Fruit fly (Drosophila melanogaster) whole organism, embryonic: ENCODE results near the gene Dad1.

Experiments
- B-H2 ChIP-seq: fragments of 200-800 bp; sonication (Bioruptor generic); optimal IDR thresholded peaks from 2 replicates; lab custom pipeline; 2018; ENCODE audit warnings: missing biosample characterization, mild to moderate bottlenecking, missing genetic modification characterization
- Bgb ChIP-seq: fragments of 200-800 bp; sonication (Bioruptor generic); IDR thresholded peaks from 2 replicates; pipeline ENCODE4 v1.3.6; 2022; ENCODE audit warnings: missing biosample characterization, missing genetic modification characterization; ENCODE audit not compliant: partially characterized antibody
- CG10209 ChIP-seq: fragments of 200-800 bp; sonication (Bioruptor generic); optimal IDR thresholded peaks from 3 replicates; lab custom pipeline; 2017; ENCODE audit warnings: missing biosample characterization, mild to moderate bottlenecking, missing genetic modification characterization, missing genetic modification reagents
- CG11085 ChIP-seq: fragments of 200-800 bp; sonication (Bioruptor generic); IDR thresholded peaks from 2 replicates; pipeline ENCODE4 v1.3.6; 2022; ENCODE audit warnings: missing biosample characterization, missing genetic modification characterization
- CG11560 ChIP-seq: fragments of 200-800 bp; sonication (Bioruptor generic); IDR thresholded peaks from 3 replicates; pipeline ENCODE4 v1.3.6; 2022; ENCODE audit warnings: missing biosample characterization, missing genetic modification characterization
- CG11723 ChIP-seq: fragments of 200-800 bp; sonication (Bioruptor generic); optimal IDR thresholded peaks from 2 replicates; lab custom pipeline; 2017; ENCODE audit warnings: missing biosample characterization, mild to moderate bottlenecking, missing genetic modification characterization
- CG12391 ChIP-seq: fragments of 200-800 bp; sonication (Bioruptor generic); optimal IDR thresholded peaks from 3 replicates; lab custom pipeline; 2018; ENCODE audit warnings: missing biosample characterization, mild to moderate bottlenecking, missing genetic modification characterization, moderate library complexity
- CG13424 ChIP-seq: fragments of 200-800 bp; sonication (Bioruptor generic); optimal IDR thresholded peaks from 2 replicates; lab custom pipeline; 2019; ENCODE audit warnings: missing biosample characterization, mild to moderate bottlenecking, missing genetic modification characterization, moderate library complexity
- CG13775 ChIP-seq: fragments of 200-800 bp; sonication (Bioruptor generic); optimal IDR thresholded peaks from 3 replicates; lab custom pipeline; 2017; ENCODE audit warnings: missing biosample characterization, mild to moderate bottlenecking, missing genetic modification characterization
- CG14710 ChIP-seq: fragments of 200-800 bp; sonication (Bioruptor generic); optimal IDR thresholded peaks from 3 replicates; lab custom pipeline; 2019; ENCODE audit warnings: missing biosample characterization, mild to moderate bottlenecking, missing genetic modification characterization, moderate library complexity
- CG15601 ChIP-seq: fragments of 200-800 bp; sonication (Bioruptor generic); optimal IDR thresholded peaks from 3 replicates; lab custom pipeline; 2019; ENCODE audit warnings: missing biosample characterization, mild to moderate bottlenecking, missing genetic modification characterization, moderate library complexity
- CG15696 ChIP-seq: fragments of 200-800 bp; sonication (Bioruptor generic); optimal IDR thresholded peaks from 2 replicates; lab custom pipeline; 2019; ENCODE audit warnings: missing biosample characterization, mild to moderate bottlenecking, missing genetic modification characterization, moderate library complexity
- CG17568 ChIP-seq: fragments of 200-800 bp; sonication (Bioruptor generic); optimal IDR thresholded peaks from 2 replicates; lab custom pipeline; 2018; ENCODE audit warnings: missing biosample characterization, mild to moderate bottlenecking, missing genetic modification characterization, moderate library complexity
- CG32772 ChIP-seq: fragments of 200-800 bp; sonication (Bioruptor generic); IDR thresholded peaks from 2 replicates; pipeline ENCODE4 v1.3.6; 2022; ENCODE audit warnings: missing biosample characterization, missing genetic modification characterization
- CG3995 ChIP-seq: fragments of 200-800 bp; sonication (Bioruptor generic); optimal IDR thresholded peaks from 3 replicates; lab custom pipeline; 2016; ENCODE audit warnings: missing biosample characterization, missing genetic modification characterization
- CG4404 ChIP-seq: fragments of 200-800 bp; sonication (Bioruptor generic); IDR thresholded peaks from 2 replicates; pipeline ENCODE4 v1.3.6; 2022; ENCODE audit warnings: missing biosample characterization, missing genetic modification characterization
- CG4820 ChIP-seq: fragments of 200-800 bp; sonication (Bioruptor generic); optimal IDR thresholded peaks from 3 replicates; lab custom pipeline; 2016; ENCODE audit warnings: missing biosample characterization, missing genetic modification characterization
- CG7271 ChIP-seq: fragments of 200-800 bp; sonication (Bioruptor generic); optimal IDR thresholded peaks from 2 replicates; lab custom pipeline; 2018; ENCODE audit warnings: missing biosample characterization, mild to moderate bottlenecking, missing genetic modification characterization, moderate library complexity
- CG8089 ChIP-seq: fragments of 200-800 bp; sonication (Bioruptor generic); optimal IDR thresholded peaks from 3 replicates; lab custom pipeline; 2016; ENCODE audit warnings: missing biosample characterization, missing genetic modification characterization
- CG8924 ChIP-seq: fragments of 200-800 bp; optimal IDR thresholded peaks from 3 replicates; lab custom pipeline; 2019; ENCODE audit warnings: missing biosample characterization, mild to moderate bottlenecking, missing genetic modification characterization, moderate library complexity
- CoRest ChIP-seq: fragments of 200-800 bp; sonication (Bioruptor generic); optimal IDR thresholded peaks from 3 replicates; lab custom pipeline; 2018; ENCODE audit warnings: missing biosample characterization, mild to moderate bottlenecking, missing genetic modification characterization, moderate library complexity
- Dfd ChIP-seq, 2 experiments: fragments of >200 bp; optimal IDR thresholded peaks; 2 replicates each; lab custom pipeline; 2017; ENCODE audit warnings: missing biosample characterization in 2 of 2, missing genetic modification characterization in 2 of 2
- Dll ChIP-seq: fragments of 200-800 bp; sonication (Bioruptor generic); IDR thresholded peaks from 4 replicates; pipeline ENCODE4 v1.3.6; 2022; ENCODE audit warnings: missing biosample characterization, missing genetic modification characterization; ENCODE audit not compliant: partially characterized antibody
- Drgx ChIP-seq: fragments of 200-800 bp; sonication (Bioruptor generic); IDR thresholded peaks from 2 replicates; pipeline ENCODE4 v1.3.6; 2022; ENCODE audit warnings: missing biosample characterization, missing genetic modification characterization
- Hr51 ChIP-seq, 2 experiments: fragments of 200-800 bp; sonication (Bioruptor generic); optimal IDR thresholded peaks; 2 replicates in 1 of 2; 3 replicates in 1 of 2; lab custom pipeline; 2016 to 2018; ENCODE audit warnings: missing biosample characterization in 2 of 2, missing genetic modification characterization in 2 of 2, mild to moderate bottlenecking in 1 of 2, moderate library complexity in 1 of 2
- Kr ChIP-seq: fragments of 200-800 bp; sonication (Bioruptor generic); optimal IDR thresholded peaks from 2 replicates; lab custom pipeline; 2017; ENCODE audit warnings: missing biosample characterization, mild to moderate bottlenecking, missing genetic modification characterization
- Max ChIP-seq: fragments of 200-800 bp; sonication (Bioruptor generic); optimal IDR thresholded peaks from 2 replicates; lab custom pipeline; 2016; ENCODE audit warnings: missing biosample characterization, mild to moderate bottlenecking, missing genetic modification characterization
- Nf-YB ChIP-seq: fragments of 200-800 bp; sonication (Bioruptor generic); optimal IDR thresholded peaks from 3 replicates; lab custom pipeline; 2019; ENCODE audit warnings: missing biosample characterization, mild to moderate bottlenecking, missing genetic modification characterization, moderate library complexity
- Scr ChIP-seq: fragments of 200-800 bp; sonication (Bioruptor generic); IDR thresholded peaks from 2 replicates; pipeline ENCODE4 v1.3.6; 2022; ENCODE audit warnings: missing biosample characterization, missing genetic modification characterization; ENCODE audit not compliant: partially characterized antibody
- Sox100B ChIP-seq: fragments of 200-800 bp; sonication (Bioruptor generic); optimal IDR thresholded peaks from 3 replicates; lab custom pipeline; 2018; ENCODE audit warnings: missing biosample characterization, mild to moderate bottlenecking, missing genetic modification characterization
- Taf1 ChIP-seq: fragments of 200-800 bp; sonication (Bioruptor generic); IDR thresholded peaks from 2 replicates; pipeline ENCODE4 v1.3.6; 2022; ENCODE audit warnings: missing biosample characterization, missing genetic modification characterization
- YL-1 ChIP-seq: fragments of 200-800 bp; sonication (Bioruptor generic); optimal IDR thresholded peaks from 3 replicates; lab custom pipeline; 2017; ENCODE audit warnings: missing biosample characterization, mild to moderate bottlenecking, missing genetic modification characterization
- aop ChIP-seq: fragments of 200-800 bp; sonication (Bioruptor generic); IDR thresholded peaks from 2 replicates; pipeline ENCODE4 v1.3.6; 2022; ENCODE audit warnings: missing biosample characterization, missing genetic modification characterization
- ap ChIP-seq: fragments of 200-800 bp; sonication (Bioruptor generic); IDR thresholded peaks from 2 replicates; pipeline ENCODE4 v1.3.6; 2022; ENCODE audit warnings: missing biosample characterization, missing genetic modification characterization
- ara ChIP-seq: fragments of 200-800 bp; sonication (Bioruptor generic); IDR thresholded peaks from 2 replicates; pipeline ENCODE4 v1.3.6; 2022; ENCODE audit warnings: missing biosample characterization, missing genetic modification characterization
- btn ChIP-seq: fragments of 200-800 bp; sonication (Bioruptor generic); optimal IDR thresholded peaks from 2 replicates; lab custom pipeline; 2016; ENCODE audit warnings: missing biosample characterization, missing genetic modification characterization
- crc ChIP-seq: fragments of 200-800 bp; sonication (Bioruptor generic); optimal IDR thresholded peaks from 2 replicates; lab custom pipeline; 2016; ENCODE audit warnings: missing biosample characterization, missing genetic modification characterization
- dati ChIP-seq: fragments of 200-800 bp; sonication (Bioruptor generic); IDR thresholded peaks from 2 replicates; pipeline ENCODE4 v1.3.6; 2022; ENCODE audit warnings: missing biosample characterization, missing genetic modification characterization
- emc ChIP-seq: fragments of 200-800 bp; sonication (Bioruptor generic); optimal IDR thresholded peaks from 2 replicates; lab custom pipeline; 2016; ENCODE audit warnings: missing biosample characterization, missing genetic modification characterization
- gcm ChIP-seq: fragments of 200-800 bp; sonication (Bioruptor generic); optimal IDR thresholded peaks from 2 replicates; lab custom pipeline; 2019; ENCODE audit warnings: missing biosample characterization, mild to moderate bottlenecking, missing genetic modification characterization, moderate library complexity
- gcm2 ChIP-seq: fragments of 200-800 bp; sonication (Bioruptor generic); optimal IDR thresholded peaks from 2 replicates; lab custom pipeline; 2016; ENCODE audit warnings: missing biosample characterization, missing genetic modification characterization
- hb ChIP-seq: fragments of 200-800 bp; sonication (Bioruptor generic); IDR thresholded peaks from 3 replicates; pipeline ENCODE4 v1.3.6; 2022; ENCODE audit warnings: missing biosample characterization, missing genetic modification characterization; ENCODE audit not compliant: partially characterized antibody
- ind ChIP-seq: fragments of 200-800 bp; sonication (Bioruptor generic); optimal IDR thresholded peaks from 3 replicates; lab custom pipeline; 2016; ENCODE audit warnings: missing biosample characterization, missing genetic modification characterization
- pros ChIP-seq: fragments of 200-800 bp; sonication (Bioruptor generic); optimal IDR thresholded peaks from 3 replicates; lab custom pipeline; 2019; ENCODE audit warnings: missing biosample characterization, mild to moderate bottlenecking, missing genetic modification characterization, moderate library complexity
- sc ChIP-seq, 3 experiments: fragments of >200 bp in 2 of 3; fragments of 200-800 bp in 1 of 3; sonication (Bioruptor generic) in 1 of 3; optimal IDR thresholded peaks; 2 replicates in 2 of 3; 3 replicates in 1 of 3; lab custom pipeline; 2017; ENCODE audit warnings: mild to moderate bottlenecking in 1 of 3, missing biosample characterization in 1 of 3, missing genetic modification characterization in 1 of 3, missing genetic modification reagents in 1 of 3
- stwl ChIP-seq: fragments of 200-800 bp; sonication (Bioruptor generic); optimal IDR thresholded peaks from 3 replicates; lab custom pipeline; 2018; ENCODE audit warnings: missing biosample characterization, mild to moderate bottlenecking, missing genetic modification characterization, moderate library complexity
- tna ChIP-seq: fragments of 200-800 bp; sonication (Bioruptor generic); IDR thresholded peaks from 2 replicates; pipeline ENCODE4 v1.3.6; 2022; ENCODE audit warnings: missing biosample characterization, missing genetic modification characterization; ENCODE audit not compliant: partially characterized antibody
- zf30C ChIP-seq: fragments of 200-800 bp; sonication (Bioruptor generic); optimal IDR thresholded peaks from 3 replicates; lab custom pipeline; 2018; ENCODE audit warnings: missing biosample characterization, mild to moderate bottlenecking, missing genetic modification characterization
- zfh2 ChIP-seq: fragments of 200-800 bp; sonication (Bioruptor generic); optimal IDR thresholded peaks from 2 replicates; lab custom pipeline; 2016; ENCODE audit warnings: missing biosample characterization, missing genetic modification characterization

Dad1 gene

dm6 chr2L:8423460-8424089 is 39.6 kb upstream of the Dad1 start (continued):
- no peak for TF ChIP-seq B-H2 (GFP tag; lab: Kevin White, UChicago)
- no peak for TF ChIP-seq CG4404 (GFP tag; lab: Robert Waterston, UW)
- no peak for TF ChIP-seq CG11085
- no peak for TF ChIP-seq YL-1
- no peak for TF ChIP-seq gcm2 (GFP tag; lab: Kevin White, UChicago)
- TF ChIP-seq tna: no peak
- TF ChIP-seq Dll (GFP tag; lab: Robert Waterston, UW): no peak
- no peak for TF ChIP-seq btn
- peak; percentile 2 for TF ChIP-seq stwl (tag; lab: Kevin White, UChicago)
- no peak for TF ChIP-seq zf30C (GFP tag; lab: Kevin White, UChicago)
- no peak for TF ChIP-seq emc (GFP tag; lab: Kevin White, UChicago)
- TF ChIP-seq dati (GFP tag; lab: Robert Waterston, UW): no peak
- TF ChIP-seq Nf-YB (GFP tag; lab: Kevin White, UChicago): no peak
- TF ChIP-seq hb (GFP tag; lab: Robert Waterston, UW): no peak
- no peak for TF ChIP-seq CG11560 (tag; lab: Robert Waterston, UW)
- no peak for TF ChIP-seq Dfd (GFP tag; optimal IDR thresholded peaks at IDR 0.05; lab: Kevin White, UChicago)
- TF ChIP-seq gcm (GFP tag; lab: Kevin White, UChicago): no peak
- TF ChIP-seq CG12391 (tag; lab: Kevin White, UChicago): peak; percentile 14
- TF ChIP-seq crc: no peak
- no peak for TF ChIP-seq CG13775
- TF ChIP-seq Sox100B (GFP tag; lab: Kevin White, UChicago): peak; percentile 21
- no peak for TF ChIP-seq CG7271 (tag; lab: Kevin White, UChicago)
- TF ChIP-seq ap (GFP tag; lab: Robert Waterston, UW): no peak
- no peak for TF ChIP-seq Bgb (GFP tag; lab: Robert Waterston, UW)
- TF ChIP-seq Drgx (GFP tag; lab: Robert Waterston, UW): no peak
- TF ChIP-seq CG13424: peak; percentile 14
- TF ChIP-seq CoRest (tag; lab: Kevin White, UChicago): no peak
- no peak for TF ChIP-seq Hr51 (GFP tag; optimal IDR thresholded peaks at IDR 0.05; lab: Kevin White, UChicago)
- no peak for TF ChIP-seq CG11723
- TF ChIP-seq CG10209 (GFP tag; lab: Kevin White, UChicago): no peak
- no peak for TF ChIP-seq Scr (GFP tag; lab: Robert Waterston, UW)
- no peak for TF ChIP-seq Max (GFP tag; lab: Kevin White, UChicago)
- TF ChIP-seq CG15601: peak; percentile 25
- no peak for TF ChIP-seq ind (GFP tag; lab: Kevin White, UChicago)
- TF ChIP-seq ara (GFP tag; lab: Robert Waterston, UW): no peak
- TF ChIP-seq CG32772 (GFP tag; lab: Robert Waterston, UW): no peak
- TF ChIP-seq aop (GFP tag; lab: Robert Waterston, UW): no peak
- no peak for TF ChIP-seq zfh2 (GFP tag; lab: Kevin White, UChicago)
- no peak for TF ChIP-seq pros
- TF ChIP-seq CG17568 (GFP tag; lab: Kevin White, UChicago): no peak
- TF ChIP-seq Kr: peak; percentile 34
- TF ChIP-seq CG3995: no peak
- peak; percentile 15 for TF ChIP-seq CG8924 (tag; lab: Kevin White, UChicago)
- TF ChIP-seq CG14710: peak; percentile 39
- TF ChIP-seq sc (optimal IDR thresholded peaks at IDR 0.05; lab: Kevin White, UChicago): no peak
- TF ChIP-seq sc (GFP tag; optimal IDR thresholded peaks at IDR 0.05; lab: Kevin White, UChicago): peak; percentile 9
- TF ChIP-seq CG8089 (GFP tag; lab: Kevin White, UChicago): no peak
- TF ChIP-seq CG15696 (tag; lab: Kevin White, UChicago): no peak
- no peak for TF ChIP-seq Taf1
- TF ChIP-seq CG4820 (GFP tag; lab: Kevin White, UChicago): no peak
